Worm (Caenorhabditis elegans) whole organism, L3 larva: ENCODE measurements around the gene F46F2.3.

Source experiments
- skn-1 ChIP-seq: fragments of 150-350 bp; optimal IDR thresholded peaks from 2 replicates; lab custom pipeline; 2014; ENCODE audit warnings: missing biosample characterization, missing genetic modification characterization
- ztf-4 ChIP-seq: fragments of 150-350 bp; optimal IDR thresholded peaks from 2 replicates; lab custom pipeline; 2014; ENCODE audit warnings: missing biosample characterization, missing genetic modification characterization

DNA sequence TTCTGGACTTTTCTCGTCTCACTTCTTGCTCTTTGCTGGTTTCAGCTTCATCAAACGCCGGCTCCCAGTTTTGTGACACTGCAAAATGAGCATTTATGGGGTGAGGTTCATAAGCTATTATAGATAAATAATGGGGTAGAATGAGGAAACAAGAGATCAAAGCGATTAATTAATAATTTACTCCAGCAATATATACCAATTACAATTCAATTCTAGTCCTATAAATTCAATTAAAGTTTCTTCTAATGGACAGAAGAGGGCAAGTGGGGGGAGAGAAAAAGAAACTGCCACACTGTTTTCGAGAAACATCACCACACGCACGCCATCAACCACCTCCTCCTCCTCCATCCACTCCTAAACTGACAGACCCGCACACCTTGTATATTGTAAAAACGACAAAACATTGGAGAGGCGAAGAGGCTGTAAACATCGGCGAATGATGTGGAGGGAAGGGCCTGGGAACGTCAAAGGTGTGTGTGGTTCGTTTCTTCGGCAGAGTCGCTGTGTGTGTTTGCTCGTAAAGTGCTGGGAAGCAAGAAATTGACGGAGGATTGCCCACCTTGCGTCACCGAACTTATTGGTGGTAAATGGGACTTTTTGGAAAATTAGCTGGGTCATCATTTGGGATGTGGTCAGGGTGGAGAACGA, 46.8 kb downstream of the F46F2.3 start, which contains the start of the genes H03A11.13 and famk-1:
- TF ChIP-seq ztf-4 (tag; lab: Kevin White, UChicago) (no peak), skn-1 (no peak)
